Worm (Caenorhabditis elegans): ENCODE results near the gene W05H9.4.

DNA sequence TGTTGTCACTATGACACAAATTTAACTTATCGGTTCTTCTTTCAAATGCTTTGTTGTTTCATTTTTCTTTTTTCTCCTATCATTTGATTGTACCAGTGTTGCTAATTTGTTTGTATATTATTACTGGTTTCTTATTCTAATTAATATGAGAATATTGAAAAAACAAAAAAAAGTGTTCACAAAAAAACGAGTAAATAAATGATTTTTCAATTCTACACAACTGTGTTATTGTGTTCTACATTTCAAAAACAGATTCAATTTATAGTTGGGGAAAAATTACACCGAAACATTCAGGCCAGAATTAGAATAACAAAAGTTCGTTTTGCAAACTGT is 9.9 kb upstream of the W05H9.4 start:
- TF ChIP-seq tbx-2 (tag; optimal IDR thresholded peaks at IDR 0.05) (no peak), nfya-1 (tag; optimal IDR thresholded peaks at IDR 0.05; ENCODE audit: insufficient read depth) (no peak), egl-27 (tag; optimal IDR thresholded peaks at IDR 0.05) (no peak), ztf-4 (tag; optimal IDR thresholded peaks at IDR 0.05) (no peak), mdl-1 (tag; optimal IDR thresholded peaks at IDR 0.05) (no peak), R02D3.7 (tag; optimal IDR thresholded peaks at IDR 0.05) (no peak), fkh-10 (GFP tag; optimal IDR thresholded peaks at IDR 0.05) (no peak), nhr-28 (tag; optimal IDR thresholded peaks at IDR 0.05) (no peak), lin-15B (tag; optimal IDR thresholded peaks at IDR 0.05) (no peak), lin-39 (tag; optimal IDR thresholded peaks at IDR 0.05) (no peak), lsy-12 (tag; optimal IDR thresholded peaks at IDR 0.05) (no peak), nhr-11 (tag; optimal IDR thresholded peaks at IDR 0.05) (no peak), nhr-237 (tag; optimal IDR thresholded peaks at IDR 0.05) (no peak)

All from whole organism, L3 larva.